Worm (Caenorhabditis elegans): ENCODE data around the gene dyrb-1.
A peak's percentile ranks its signal among the peaks of the same experiment; 100 is the strongest.

The dyrb-1 gene

DNA sequence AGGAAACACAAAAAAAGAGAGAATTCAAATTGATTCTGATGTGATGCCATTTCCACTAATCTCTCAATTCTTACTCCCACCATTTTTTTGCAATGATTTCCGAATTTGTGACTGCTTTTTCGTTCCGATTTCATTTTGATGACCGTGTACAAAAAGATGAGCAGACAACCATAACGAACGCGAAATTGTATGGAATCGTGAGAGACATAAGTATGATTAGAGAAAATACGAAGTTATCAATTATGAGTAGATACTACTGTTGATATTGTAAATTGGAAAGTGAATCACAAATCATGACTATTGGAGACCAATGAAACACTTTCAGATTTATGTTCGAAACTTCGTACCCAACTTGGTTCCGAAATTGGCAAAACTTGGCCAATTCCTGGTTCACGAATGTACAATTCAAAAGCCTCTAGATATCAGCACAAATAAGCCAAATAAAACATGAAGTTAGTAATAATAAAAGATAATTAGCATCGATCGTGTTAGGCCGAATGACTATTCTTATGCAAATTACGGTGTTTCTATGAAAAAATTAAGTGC is 4.6 kb upstream of the dyrb-1 start:
- TF ChIP-seq T20F7.1 (GFP tag; optimal IDR thresholded peaks at IDR 0.05) (no peak), lin-29 (GFP tag; IDR thresholded peaks at IDR 0.05) (no peak), egl-27 (tag; optimal IDR thresholded peaks at IDR 0.05) (no peak), D1046.2 (GFP tag; IDR thresholded peaks at IDR 0.05) (no peak), dpl-1 (GFP tag; optimal IDR thresholded peaks at IDR 0.05) (no peak), daf-12 (tag; optimal IDR thresholded peaks at IDR 0.05) (no peak), aly-2 (tag; optimal IDR thresholded peaks at IDR 0.05) (no peak), ceh-20 (GFP tag; IDR thresholded peaks at IDR 0.05) (no peak), spr-3 (GFP tag; optimal IDR thresholded peaks at IDR 0.05) (no peak), dmd-8 (GFP tag; IDR thresholded peaks at IDR 0.05) (no peak), nhr-77 (tag; optimal IDR thresholded peaks at IDR 0.05) (peak; percentile 3), fkh-10 (GFP tag; optimal IDR thresholded peaks at IDR 0.05) (no peak), mes-2 (tag; optimal IDR thresholded peaks at IDR 0.05; ENCODE audit: poor library complexity, severe bottlenecking) (no peak), F26F4.8 (GFP tag; conservative IDR thresholded peaks at IDR 0.05) (no peak), attf-4 (tag; optimal IDR thresholded peaks at IDR 0.05) (no peak), duxl-1 (tag; optimal IDR thresholded peaks at IDR 0.05; ENCODE audit: poor library complexity) (no peak), pqm-1 (tag; optimal IDR thresholded peaks at IDR 0.05) (peak; percentile 84), ceh-44 (GFP tag; IDR thresholded peaks at IDR 0.05) (no peak), nhr-28 (tag; optimal IDR thresholded peaks at IDR 0.05) (peak; percentile 89), nhr-42 (GFP tag; IDR thresholded peaks at IDR 0.05) (no peak), zip-2 (tag; optimal IDR thresholded peaks at IDR 0.05) (no peak), unc-130 (GFP tag; optimal IDR thresholded peaks at IDR 0.05) (no peak), lsy-2 (tag; optimal IDR thresholded peaks at IDR 0.05) (no peak), unc-62 (GFP tag; optimal IDR thresholded peaks at IDR 0.05 in 1 of 2) (peak in 1 of 2 experiments; percentile 91), unc-62 (tag; optimal IDR thresholded peaks at IDR 0.05) (no peak), mep-1 (tag; optimal IDR thresholded peaks at IDR 0.05) (peak; percentile 14), daf-19 (GFP tag; conservative IDR thresholded peaks at IDR 0.05) (no peak), ces-1 (GFP tag; optimal IDR thresholded peaks at IDR 0.05) (no peak), vab-7 (GFP tag; IDR thresholded peaks at IDR 0.05) (no peak), saeg-2 (GFP tag; IDR thresholded peaks at IDR 0.05) (no peak), dmd-6 (GFP tag; IDR thresholded peaks at IDR 0.05) (peak; percentile 52; the same call in 1 of the 2 replicates), lin-15B (tag; optimal IDR thresholded peaks at IDR 0.05) (no peak), lin-39 (tag; optimal IDR thresholded peaks at IDR 0.05) (no peak), arid-1 (GFP tag; conservative IDR thresholded peaks at IDR 0.05) (no peak), hlh-11 (tag; optimal IDR thresholded peaks at IDR 0.05) (peak; percentile 58), aha-1 (tag) (no peak), mdt-29 (GFP tag; IDR thresholded peaks at IDR 0.05) (no peak), mxl-2 (GFP tag; conservative IDR thresholded peaks at IDR 0.05) (no peak), nhr-76 (tag; optimal IDR thresholded peaks at IDR 0.05) (no peak), lin-38 (GFP tag; IDR thresholded peaks at IDR 0.05) (no peak), lin-1 (GFP tag; IDR thresholded peaks at IDR 0.05) (peak; percentile 26; the same call in 1 of the 2 replicates), tra-1 (GFP tag; IDR thresholded peaks at IDR 0.05) (no peak), lim-7 (GFP tag; IDR thresholded peaks at IDR 0.05) (no peak), hlh-30 (tag; optimal IDR thresholded peaks at IDR 0.05; ENCODE audit: insufficient read depth) (no peak), mxl-3 (GFP tag; optimal IDR thresholded peaks at IDR 0.05) (peak; percentile 13), F49E8.2 (tag; optimal IDR thresholded peaks at IDR 0.05; ENCODE audit: borderline replicate concordance) (no peak), fos-1 (tag; optimal IDR thresholded peaks at IDR 0.05) (no peak), T26A8.4 (GFP tag; IDR thresholded peaks at IDR 0.05) (no peak), dmd-9 (GFP tag; IDR thresholded peaks at IDR 0.05) (no peak), ctbp-1 (GFP tag; IDR thresholded peaks at IDR 0.05) (no peak), pha-4 (GFP tag; IDR thresholded peaks at IDR 0.05) (no peak), pha-4 (tag; optimal IDR thresholded peaks at IDR 0.05) (no peak)
